Worm (Caenorhabditis elegans) whole organism, L4/young adult: Measurements from ENCODE around the gene dex-1.

ENCODE experiments used
- W03F9.2 ChIP-seq: fragments of 150-350 bp; optimal IDR thresholded peaks from 2 replicates; lab custom pipeline; 2014; ENCODE audit warnings: missing biosample characterization, missing genetic modification characterization
- dao-5 ChIP-seq: sonication (generic microtip); optimal IDR thresholded peaks from 2 replicates; lab custom pipeline; 2016; ENCODE audit warnings: missing genotype, missing genetic modification characterization, moderate library complexity, missing compliant biosample characterization
- him-1 ChIP-seq: sonication (generic microtip); optimal IDR thresholded peaks from 2 replicates; lab custom pipeline; 2016; ENCODE audit warnings: missing genotype, missing genetic modification reagents, missing genetic modification characterization, missing compliant biosample characterization

- no peak for TF ChIP-seq W03F9.2 (tag; lab: Kevin White, UChicago)
- no peak for TF ChIP-seq dao-5 (tag; lab: Kevin White, UChicago)
- TF ChIP-seq him-1 (tag; lab: Kevin White, UChicago) = no peak
Measured at ce11 chrIII:5505474-5506022, 20.4 kb upstream of the dex-1 start.
